Worm (Caenorhabditis elegans) whole organism, dauer: ENCODE measurements around the gene ZC204.14.
"Not testable (repeated sequence)": the region's sequence is repeated elsewhere in the genome, so short reads cannot be mapped to it uniquely, and the experiment has no call there.

Experiments
- unc-62 ChIP-seq: sonication (generic microtip); optimal IDR thresholded peaks from 2 replicates; lab custom pipeline; 2017; ENCODE audit warnings: missing biosample characterization, missing genetic modification reagents, missing genetic modification characterization

The ZC204.14 gene

DNA sequence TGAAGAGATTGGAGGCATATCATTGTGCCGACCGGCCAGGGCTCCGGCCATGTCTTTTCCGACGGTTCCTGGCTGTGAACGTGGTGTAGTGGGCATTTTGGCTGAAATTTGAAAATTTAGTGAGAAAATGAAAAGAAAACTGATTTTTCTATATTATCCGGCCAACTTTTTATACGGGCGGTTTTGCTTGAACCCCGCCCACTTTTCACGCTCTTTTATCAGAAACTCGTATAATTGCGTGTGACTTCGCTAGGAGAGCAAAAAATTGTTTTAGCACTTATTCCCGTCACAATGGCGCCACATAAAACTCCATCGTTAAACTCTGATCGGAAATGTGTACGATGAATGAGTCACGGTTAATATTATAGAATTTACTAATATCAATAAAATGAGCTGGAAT, 30.5 kb downstream of the ZC204.14 start, which contains the start of gene C08E3.13:
Gene C08E3.13 (minus strand): TSS at position 101 of the 400 bp plus-strand sequence.
- not testable (repeated sequence) for TF ChIP-seq unc-62

DNA sequence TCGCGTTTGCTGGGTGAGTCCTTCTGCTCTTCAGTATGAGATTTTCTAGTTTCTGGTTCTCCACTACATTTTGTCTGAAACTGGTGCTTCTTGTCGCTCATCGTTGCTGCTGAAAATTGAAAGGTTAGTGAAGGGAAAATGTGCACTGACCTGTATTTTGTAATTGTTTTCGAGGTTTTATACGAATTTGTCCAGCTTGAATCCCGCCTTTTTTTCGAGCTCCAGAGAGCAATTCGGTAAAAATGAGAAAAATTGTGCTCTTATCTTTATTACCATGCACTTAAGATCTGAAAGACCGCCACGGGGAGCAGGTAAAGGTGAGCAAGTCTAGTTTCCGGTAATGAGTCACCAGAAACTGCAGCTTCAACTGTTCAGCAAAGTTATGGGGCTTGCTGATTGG, 35.0 kb downstream of the ZC204.14 start, which contains the start of gene C08E3.15:
Gene C08E3.15 (minus strand): TSS at position 101 of the 400 bp plus-strand sequence.
- not testable (repeated sequence) for TF ChIP-seq unc-62

DNA sequence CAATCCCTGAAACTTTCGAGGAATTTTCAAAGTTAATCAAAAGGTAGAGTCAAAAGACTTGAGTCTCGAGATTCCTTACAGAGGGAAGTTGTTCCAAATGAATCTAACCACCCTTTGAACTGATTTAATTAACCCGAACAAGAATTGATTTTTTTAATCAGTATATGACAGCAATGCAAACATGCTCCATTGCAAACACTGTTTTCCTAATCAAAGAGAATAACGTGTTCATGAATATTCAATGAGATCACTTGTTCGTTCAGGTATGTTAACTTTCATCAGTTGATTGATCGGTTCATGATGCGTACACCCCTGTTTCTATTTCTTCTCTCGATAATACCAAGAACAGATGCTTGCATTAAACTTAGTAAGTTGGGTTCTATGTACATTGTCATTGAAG, 37.1 kb downstream of the ZC204.14 start, which contains the start of gene C08E3.14:
Gene C08E3.14 (plus strand): TSS at position 301 of the 400 bp plus-strand sequence.
- no peak for TF ChIP-seq unc-62

DNA sequence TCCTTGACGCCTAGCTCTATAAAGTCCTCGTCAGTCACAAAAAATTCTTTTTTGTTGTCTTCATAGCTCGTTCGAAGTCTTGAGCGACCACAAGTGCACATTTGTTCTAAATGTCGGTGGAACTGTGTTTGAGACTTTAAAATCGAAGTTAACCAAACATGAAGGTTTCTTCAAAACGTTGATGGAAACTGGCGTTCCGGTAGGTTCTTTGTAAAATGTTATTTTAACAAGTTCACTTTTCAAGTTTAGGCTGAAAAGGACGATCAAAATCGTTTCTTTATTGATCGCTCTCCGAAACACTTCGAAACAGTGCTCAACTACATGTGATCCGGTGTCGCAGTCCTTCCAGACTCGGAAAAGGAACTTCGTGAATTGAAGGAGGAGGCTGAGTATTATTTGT, 38.2 kb downstream of the ZC204.14 start, which contains the start of gene fbxa-160:
Gene fbxa-160 (minus strand): TSS at position 101 of the 400 bp plus-strand sequence.
- TF ChIP-seq unc-62: no peak

DNA sequence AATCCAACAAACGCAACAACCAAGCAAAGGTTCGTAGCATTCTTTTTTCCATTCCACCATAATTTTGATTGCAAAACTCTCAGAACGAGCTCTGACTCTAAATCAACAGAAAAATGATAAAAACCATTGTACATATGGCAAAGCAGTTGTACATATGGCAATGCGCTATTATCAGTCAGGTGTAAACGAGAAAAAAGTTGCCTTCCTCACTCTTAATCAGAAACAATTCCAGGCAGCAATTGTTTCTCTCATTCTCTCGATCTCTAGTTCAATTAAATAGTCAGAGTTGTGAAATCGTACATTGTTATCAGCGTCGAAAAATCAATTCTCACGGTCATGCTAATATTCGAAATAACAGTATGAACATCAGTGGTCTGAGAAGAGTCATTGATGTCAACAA, 41.0 kb downstream of the ZC204.14 start:
- no peak for TF ChIP-seq unc-62

DNA sequence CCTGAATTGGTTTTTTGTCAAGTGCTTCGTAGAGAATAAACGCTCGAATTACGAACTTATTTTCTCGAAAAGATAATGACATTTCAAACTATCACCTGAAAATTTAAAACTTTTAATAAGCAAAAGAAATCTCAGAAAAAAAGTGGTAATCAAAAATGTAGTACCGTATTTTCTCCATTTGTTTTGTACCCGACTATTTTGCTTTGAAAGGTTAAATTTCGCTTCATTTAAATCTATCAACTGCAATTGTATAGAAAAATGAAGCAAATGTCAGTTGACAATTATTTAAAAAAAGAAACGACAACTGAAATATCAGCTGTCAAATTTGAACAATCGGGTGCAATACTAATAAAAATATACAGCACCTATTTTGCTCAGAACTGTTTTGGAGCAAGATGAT, 41.6 kb downstream of the ZC204.14 start, which contains the start of gene fbxa-158:
Gene fbxa-158 (minus strand): TSS at position 101 of the 400 bp plus-strand sequence.
- TF ChIP-seq unc-62: no peak

DNA sequence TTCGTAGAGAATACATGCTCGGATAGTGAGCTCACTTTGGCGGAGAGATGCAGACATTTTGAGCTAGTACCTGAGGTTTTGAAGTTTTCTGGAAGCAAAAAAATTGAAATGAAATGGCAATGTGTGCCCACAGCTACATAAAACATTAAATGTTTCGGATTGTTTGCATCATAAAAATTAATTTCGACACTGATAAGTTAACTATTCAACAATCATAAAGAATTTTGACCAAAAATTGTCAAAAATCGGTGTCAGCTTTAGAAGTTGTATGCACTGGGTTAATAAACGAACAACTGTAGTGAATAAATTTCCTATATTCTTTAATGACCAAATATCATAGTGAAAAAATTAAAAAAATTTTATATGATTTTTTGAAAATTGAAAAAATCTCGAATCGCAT, 43.8 kb downstream of the ZC204.14 start, which contains the start of gene fbxa-166:
Gene fbxa-166 (minus strand): TSS at position 101 of the 400 bp plus-strand sequence.
- TF ChIP-seq unc-62: no peak

DNA sequence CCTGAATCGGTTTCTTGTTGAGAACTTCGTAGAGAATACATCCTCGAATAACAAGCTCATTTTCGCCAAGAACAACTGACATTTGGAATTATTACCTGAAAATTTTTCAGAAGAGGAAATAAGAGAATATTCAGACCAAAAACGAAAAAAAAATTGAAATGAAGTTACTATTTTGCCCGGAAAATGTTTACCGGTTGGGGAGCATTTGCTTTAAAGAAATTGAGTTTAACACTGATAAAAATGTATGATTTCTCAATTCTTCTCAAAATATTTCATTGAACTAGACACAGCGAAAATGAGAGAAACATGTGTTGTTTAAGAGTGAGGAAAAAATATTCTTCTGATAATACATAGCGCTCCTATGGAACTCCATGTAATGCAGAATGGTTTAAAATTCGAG, 46.4 kb downstream of the ZC204.14 start, which contains the start of gene fbxa-165:
Gene fbxa-165 (minus strand): TSS at position 101 of the 400 bp plus-strand sequence.
- TF ChIP-seq unc-62: no peak

DNA sequence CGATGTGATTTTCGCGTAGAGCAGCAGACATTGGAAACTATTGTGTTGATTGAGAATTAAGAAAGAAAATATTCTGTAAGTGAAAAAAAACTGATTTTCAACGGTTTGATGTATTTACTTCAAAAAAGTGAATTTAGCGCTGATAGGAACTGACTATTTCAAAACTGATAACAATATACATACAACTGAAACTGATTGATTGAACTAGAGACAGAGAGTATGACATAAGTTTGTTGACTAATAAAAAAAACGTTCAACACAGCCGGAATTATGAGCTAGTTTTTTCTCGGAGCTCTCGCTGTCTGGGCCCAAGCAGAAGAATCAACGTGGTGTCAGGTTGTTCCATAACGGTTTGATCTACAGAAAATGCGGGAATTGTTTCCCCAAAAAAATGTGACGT, 48.8 kb downstream of the ZC204.14 start, which contains the start of gene fbxa-164:
Gene fbxa-164 (minus strand): TSS at position 101 of the 400 bp plus-strand sequence.
- no peak for TF ChIP-seq unc-62
